1 fruit fly cellular context compared by ENCODE assay signal in the genomic region with DNA sequence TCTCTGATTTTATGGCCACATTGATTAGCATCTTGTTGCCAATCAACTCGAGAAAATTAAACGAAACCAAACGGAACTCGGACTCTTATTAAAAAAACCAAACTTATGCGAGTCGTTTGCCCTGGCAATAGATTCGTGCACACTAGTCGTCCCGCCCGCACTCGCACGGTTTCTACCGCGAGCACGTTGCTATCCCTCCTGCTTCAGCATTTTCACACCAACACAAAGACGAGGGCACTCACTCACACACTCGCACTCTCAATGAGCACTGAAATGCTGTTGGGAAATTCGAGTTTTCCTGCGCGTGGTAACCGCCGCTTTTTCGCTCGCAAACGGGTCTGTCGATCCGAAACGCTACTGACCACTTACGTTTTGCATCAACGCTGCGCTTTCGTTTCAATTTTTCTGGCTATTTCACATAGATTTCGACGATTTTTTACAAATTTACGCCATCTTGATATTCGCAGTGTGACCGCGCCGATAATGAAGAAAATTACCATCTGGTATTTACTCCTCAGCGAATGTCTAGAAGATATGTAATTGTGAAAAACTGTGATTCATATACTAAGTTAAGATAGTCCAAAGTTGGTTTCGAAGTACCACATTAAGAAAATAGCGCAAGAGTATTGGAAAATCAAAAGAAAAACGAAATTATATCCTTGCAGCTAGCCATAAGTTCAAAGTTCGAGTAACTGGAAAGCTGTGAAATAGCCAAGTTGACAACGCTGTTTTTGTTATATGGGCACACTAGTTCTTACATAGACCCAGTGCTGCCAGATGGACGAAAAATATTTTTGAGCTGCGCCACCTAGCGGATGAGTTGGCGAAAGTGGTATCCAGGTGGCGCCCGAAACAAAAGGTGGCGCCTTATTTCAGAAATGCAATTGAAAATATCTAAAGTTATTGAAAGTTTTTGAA.
TF ChIP-seq lines count a peak whose summit lies in the region.

TSS of gene dco (minus strand) at position 503 of the 918 bp plus-strand sequence.

TF ChIP-seq in whole organism, embryonic, 481 proteins besides CTCF, POLR2A, EP300 and RAD21 (continued from another document):
- peak; percentile 91 for TF ChIP-seq pum (GFP tag; optimal IDR thresholded peaks at IDR 0.05; lab: Kevin White, UChicago)
- no peak for TF ChIP-seq ATbp (GFP tag; optimal IDR thresholded peaks at IDR 0.05; lab: Kevin White, UChicago)
- TF ChIP-seq ems (GFP tag; optimal IDR thresholded peaks at IDR 0.05; lab: Kevin White, UChicago) = peak; percentile 42
- peak; percentile 88 for TF ChIP-seq Dip2 (GFP tag; IDR thresholded peaks at IDR 0.05; lab: Robert Waterston, UW)
- TF ChIP-seq CG8359 (GFP tag; optimal IDR thresholded peaks at IDR 0.05; lab: Kevin White, UChicago; ENCODE audit: borderline replicate concordance) = no peak
- no peak for TF ChIP-seq kah (GFP tag; optimal IDR thresholded peaks at IDR 0.05; lab: Kevin White, UChicago)
- TF ChIP-seq CG4707 (GFP tag; optimal IDR thresholded peaks at IDR 0.05; lab: Kevin White, UChicago) = no peak
- peak; percentile 29 for TF ChIP-seq fd3F (GFP tag; optimal IDR thresholded peaks at IDR 0.05; lab: Kevin White, UChicago)
- TF ChIP-seq wek (GFP tag; optimal IDR thresholded peaks at IDR 0.05; lab: Kevin White, UChicago) = no peak
- peak; percentile 13; the same call in 1 of the 3 replicates for TF ChIP-seq sr (GFP tag; IDR thresholded peaks at IDR 0.05; lab: Robert Waterston, UW)
- peak; percentile 82 for TF ChIP-seq CG10959 (GFP tag; IDR thresholded peaks at IDR 0.05; lab: Robert Waterston, UW)
- TF ChIP-seq NC2α (GFP tag; optimal IDR thresholded peaks at IDR 0.05; lab: Kevin White, UChicago) = peak; percentile 26
- 0 out of 2 replicates have a peak, but pooled peaks have one; percentile 10 for TF ChIP-seq ato (GFP tag; IDR thresholded peaks at IDR 0.05; lab: Robert Waterston, UW; ENCODE audit: partially characterized antibody)
- TF ChIP-seq Rfx (GFP tag; IDR thresholded peaks at IDR 0.05; lab: Robert Waterston, UW) = peak; percentile 96
- TF ChIP-seq inv (GFP tag; IDR thresholded peaks at IDR 0.05; lab: Robert Waterston, UW; ENCODE audit: partially characterized antibody) = 0 out of 2 replicates have a peak, but pooled peaks have one; percentile 25
- TF ChIP-seq CG12104 (GFP tag; optimal IDR thresholded peaks at IDR 0.05; lab: Kevin White, UChicago) = peak; percentile 57
- TF ChIP-seq grau (tag; optimal IDR thresholded peaks at IDR 0.05; lab: Kevin White, UChicago) = peak; percentile 60
- no peak for TF ChIP-seq unc-4 (GFP tag; IDR thresholded peaks at IDR 0.05; lab: Robert Waterston, UW; ENCODE audit: partially characterized antibody)
- no peak for TF ChIP-seq sc (optimal IDR thresholded peaks at IDR 0.05; lab: Kevin White, UChicago)
- no peak for TF ChIP-seq sc (GFP tag; optimal IDR thresholded peaks at IDR 0.05; lab: Kevin White, UChicago)
- TF ChIP-seq MBD-R2 (GFP tag; IDR thresholded peaks at IDR 0.05; lab: Robert Waterston, UW) = peak; percentile 21
- TF ChIP-seq trh (GFP tag; optimal IDR thresholded peaks at IDR 0.05; lab: Kevin White, UChicago) = peak; percentile 24
- no peak for TF ChIP-seq CG2875 (GFP tag; optimal IDR thresholded peaks at IDR 0.05; lab: Kevin White, UChicago)
- TF ChIP-seq row (GFP tag; IDR thresholded peaks at IDR 0.05; lab: Robert Waterston, UW) = peak; percentile 77
- TF ChIP-seq Lim3 (GFP tag; IDR thresholded peaks at IDR 0.05; lab: Robert Waterston, UW) = no peak
- peak; percentile 80 for TF ChIP-seq CG7839 (tag; optimal IDR thresholded peaks at IDR 0.05; lab: Kevin White, UChicago)
- no peak for TF ChIP-seq HLH4C (GFP tag; IDR thresholded peaks at IDR 0.05; lab: Robert Waterston, UW; ENCODE audit: partially characterized antibody)
- peak; percentile 58 for TF ChIP-seq CG31441 (GFP tag; IDR thresholded peaks at IDR 0.05; lab: Robert Waterston, UW)
- no peak for TF ChIP-seq CG16813 (GFP tag; IDR thresholded peaks at IDR 0.05; lab: Robert Waterston, UW; ENCODE audit: partially characterized antibody)
- TF ChIP-seq CG31365 (tag; optimal IDR thresholded peaks at IDR 0.05; lab: Kevin White, UChicago) = no peak
- peak; percentile 76 for TF ChIP-seq Dad (GFP tag; optimal IDR thresholded peaks at IDR 0.05; lab: Kevin White, UChicago)
- TF ChIP-seq p53 (GFP tag; optimal IDR thresholded peaks at IDR 0.05; lab: Kevin White, UChicago) = peak; percentile 12
- peak; percentile 41 for TF ChIP-seq Max (GFP tag; optimal IDR thresholded peaks at IDR 0.05; lab: Kevin White, UChicago)
- peak; percentile 63 for TF ChIP-seq B-H2 (GFP tag; optimal IDR thresholded peaks at IDR 0.05; lab: Kevin White, UChicago)
- peak; percentile 81 for TF ChIP-seq CG7987 (GFP tag; optimal IDR thresholded peaks at IDR 0.05; lab: Kevin White, UChicago)
- TF ChIP-seq al (GFP tag; IDR thresholded peaks at IDR 0.05; lab: Robert Waterston, UW) = peak; percentile 62
- peak; percentile 56 for TF ChIP-seq Mes4 (GFP tag; optimal IDR thresholded peaks at IDR 0.05; lab: Kevin White, UChicago)
- TF ChIP-seq CG11456 (GFP tag; IDR thresholded peaks at IDR 0.05; lab: Robert Waterston, UW) = peak; percentile 99
- peak; percentile 85 for TF ChIP-seq mam (GFP tag; optimal IDR thresholded peaks at IDR 0.05; lab: Kevin White, UChicago)
- TF ChIP-seq tx (GFP tag; optimal IDR thresholded peaks at IDR 0.05; lab: Kevin White, UChicago) = peak; percentile 32
- peak; percentile 90 for TF ChIP-seq CG2199 (GFP tag; IDR thresholded peaks at IDR 0.05; lab: Robert Waterston, UW)
- peak; percentile 66 for TF ChIP-seq sqz (GFP tag; optimal IDR thresholded peaks at IDR 0.05; lab: Kevin White, UChicago)
- TF ChIP-seq CG17802 (tag; optimal IDR thresholded peaks at IDR 0.05; lab: Kevin White, UChicago) = peak; percentile 64
- peak; percentile 19 for TF ChIP-seq run (tag; optimal IDR thresholded peaks at IDR 0.05; lab: Kevin White, UChicago)
- TF ChIP-seq ci (GFP tag; IDR thresholded peaks at IDR 0.05; lab: Robert Waterston, UW) = peak; percentile 92
- TF ChIP-seq rib (GFP tag; IDR thresholded peaks at IDR 0.05; lab: Robert Waterston, UW) = peak; percentile 30; the same call in 1 of the 2 replicates
- peak; percentile 58 for TF ChIP-seq Myb (GFP tag; optimal IDR thresholded peaks at IDR 0.05; lab: Kevin White, UChicago)
- peak; percentile 88 for TF ChIP-seq CG14667 (GFP tag; IDR thresholded peaks at IDR 0.05; lab: Robert Waterston, UW)
- TF ChIP-seq CG4617 (GFP tag; optimal IDR thresholded peaks at IDR 0.05; lab: Kevin White, UChicago; ENCODE audit: borderline replicate concordance) = peak; percentile 35
- TF ChIP-seq CG11696 (GFP tag; IDR thresholded peaks at IDR 0.05; lab: Robert Waterston, UW) = no peak
- no peak for TF ChIP-seq cad (GFP tag; optimal IDR thresholded peaks at IDR 0.05; lab: Kevin White, UChicago)
- TF ChIP-seq ERR (GFP tag; optimal IDR thresholded peaks at IDR 0.05; lab: Kevin White, UChicago) = peak; percentile 21
- TF ChIP-seq gce (GFP tag; IDR thresholded peaks at IDR 0.05; lab: Robert Waterston, UW) = peak; percentile 71; the same call in 1 of the 3 replicates
- no peak for TF ChIP-seq zf30C (GFP tag; optimal IDR thresholded peaks at IDR 0.05; lab: Kevin White, UChicago)
- TF ChIP-seq HHEX (GFP tag; optimal IDR thresholded peaks at IDR 0.05; lab: Kevin White, UChicago) = peak; percentile 67
- TF ChIP-seq corto (GFP tag; optimal IDR thresholded peaks at IDR 0.05; lab: Kevin White, UChicago) = no peak
- peak; percentile 21 for TF ChIP-seq ftz-f1 (GFP tag; optimal IDR thresholded peaks at IDR 0.05; lab: Kevin White, UChicago)
- TF ChIP-seq CG1024 (GFP tag; IDR thresholded peaks at IDR 0.05; lab: Robert Waterston, UW) = peak; percentile 75
- TF ChIP-seq hbn (GFP tag; IDR thresholded peaks at IDR 0.05; lab: Robert Waterston, UW; ENCODE audit: partially characterized antibody) = no peak
- TF ChIP-seq Scr (GFP tag; IDR thresholded peaks at IDR 0.05; lab: Robert Waterston, UW; ENCODE audit: partially characterized antibody) = no peak
- TF ChIP-seq Bdp1 (GFP tag; optimal IDR thresholded peaks at IDR 0.05; lab: Kevin White, UChicago) = peak; percentile 46
- peak; percentile 70 for TF ChIP-seq CG17612 (GFP tag; IDR thresholded peaks at IDR 0.05; lab: Robert Waterston, UW)
- peak; percentile 97 for TF ChIP-seq NFAT (GFP tag; IDR thresholded peaks at IDR 0.05; lab: Robert Waterston, UW)
- no peak for TF ChIP-seq kni (GFP tag; optimal IDR thresholded peaks at IDR 0.05; lab: Kevin White, UChicago)
- TF ChIP-seq lab (GFP tag; optimal IDR thresholded peaks at IDR 0.05; lab: Kevin White, UChicago) = peak; percentile 67
- peak; percentile 69 for TF ChIP-seq shn (GFP tag; optimal IDR thresholded peaks at IDR 0.05; lab: Kevin White, UChicago)
- peak; percentile 87 for TF ChIP-seq trem (tag; optimal IDR thresholded peaks at IDR 0.05; lab: Kevin White, UChicago)
